Worm (Caenorhabditis elegans) whole organism, L1 larva: ENCODE results near the gene C49C3.15.

Source experiments
- lin-14 ChIP-seq: fragments of 200-800 bp; sonication (Bioruptor generic); optimal IDR thresholded peaks from 2 replicates; lab custom pipeline; 2018; ENCODE audit warnings: mild to moderate bottlenecking, missing genetic modification characterization, moderate library complexity, missing compliant biosample characterization
- lin-39 ChIP-seq: fragments of 150-350 bp; optimal IDR thresholded peaks from 2 replicates; lab custom pipeline; 2014; ENCODE audit warnings: missing biosample characterization, missing genetic modification reagents, missing genetic modification characterization
- unc-30 ChIP-seq: sonication (generic microtip); optimal IDR thresholded peaks from 2 replicates; lab custom pipeline; 2017; ENCODE audit warnings: missing biosample characterization, missing genetic modification characterization
- unc-62 ChIP-seq: fragments of 150-350 bp; optimal IDR thresholded peaks from 2 replicates; lab custom pipeline; 2014; ENCODE audit warnings: missing biosample characterization, missing genetic modification reagents, missing genetic modification characterization

- TF ChIP-seq unc-30, result no peak
- TF ChIP-seq unc-62 (GFP tag; lab: Kevin White, UChicago), result no peak
- TF ChIP-seq lin-14 (GFP tag; lab: Kevin White, UChicago), result no peak
- TF ChIP-seq lin-39 (tag; lab: Kevin White, UChicago), result no peak
Measured at ce11 chrIV:17371469-17371868, 37.4 kb downstream of the C49C3.15 start, which contains the start of gene C30H6.5.
